Worm (Caenorhabditis elegans) whole organism, midembryonic: Measurements from ENCODE around the gene ptpn-22.

ENCODE experiments used
- T22C8.4 ChIP-seq: fragments of 200-800 bp; sonication (Bioruptor generic); IDR thresholded peaks from 2 replicates; pipeline ENCODE4 v1.3.6; 2022; ENCODE audit warnings: missing genetic modification characterization, missing compliant biosample characterization
- cog-1 ChIP-seq: sonication (generic microtip); optimal IDR thresholded peaks from 2 replicates; lab custom pipeline; 2016; ENCODE audit warnings: missing genetic modification characterization, missing compliant biosample characterization
- flt-1 ChIP-seq: fragments of 200-800 bp; sonication (Bioruptor generic); IDR thresholded peaks from 2 replicates; pipeline ENCODE4 v1.3.6; 2022; ENCODE audit warnings: missing genetic modification characterization, missing compliant biosample characterization
- klf-2 ChIP-seq: fragments of 200-800 bp; sonication (Bioruptor generic); conservative IDR thresholded peaks from 2 replicates; pipeline ENCODE4 v1.3.6; 2022; ENCODE audit warnings: missing genetic modification reagents, missing genetic modification characterization, missing compliant biosample characterization
- med-1 ChIP-seq: sonication (generic microtip); optimal IDR thresholded peaks from 2 replicates; lab custom pipeline; 2017; ENCODE audit warnings: missing genetic modification characterization, mild to moderate bottlenecking, missing compliant biosample characterization, antibody characterized with exemption, missing genetic modification reagents; ENCODE audit not compliant: insufficient read depth
- ref-1 ChIP-seq: fragments of 200-800 bp; sonication (Bioruptor generic); conservative IDR thresholded peaks from 2 replicates; pipeline ENCODE4 v1.3.6; 2022; ENCODE audit warnings: missing genetic modification reagents, missing genetic modification characterization, missing compliant biosample characterization
- tab-1 ChIP-seq: fragments of 200-800 bp; sonication (Bioruptor generic); IDR thresholded peaks from 2 replicates; pipeline ENCODE4 v1.3.6; 2022; ENCODE audit warnings: missing genetic modification characterization, missing compliant biosample characterization
- ztf-23 ChIP-seq: fragments of 200-800 bp; sonication (Bioruptor generic); IDR thresholded peaks from 2 replicates; pipeline ENCODE4 v1.3.6; 2022; ENCODE audit warnings: missing genetic modification reagents, missing genetic modification characterization, missing compliant biosample characterization
- ztf-29 ChIP-seq: fragments of 200-800 bp; sonication (Bioruptor generic); IDR thresholded peaks from 2 replicates; pipeline ENCODE4 v1.3.6; 2022; ENCODE audit warnings: missing genetic modification reagents, missing genetic modification characterization, missing compliant biosample characterization

ptpn-22 gene

DNA sequence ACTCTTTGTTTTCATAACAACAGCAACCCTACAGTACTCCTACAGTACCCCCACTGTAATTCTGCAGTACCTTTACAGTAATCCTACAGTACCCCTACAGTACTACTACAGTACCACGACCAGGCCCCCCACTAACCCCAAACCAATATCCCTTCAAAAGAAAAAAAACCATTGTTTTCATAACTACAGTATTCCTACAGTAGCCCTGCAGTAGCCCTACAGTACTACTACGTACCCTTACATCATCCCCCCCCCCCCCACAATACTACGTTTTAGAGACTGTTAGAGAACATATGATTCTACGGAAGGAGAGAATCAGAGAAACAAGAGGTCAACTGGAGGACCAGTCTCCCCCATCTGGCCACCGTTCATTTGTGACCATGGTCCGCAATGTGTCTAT lies 13.4 kb upstream of the ptpn-22 start, which contains the start of gene Y41D4A.3:
Y41D4A.3 (plus strand) TSS at position 301 of the 400 bp plus-strand sequence.
- no peak for TF ChIP-seq med-1
- no peak for TF ChIP-seq tab-1
- TF ChIP-seq flt-1 (GFP tag; lab: Robert Waterston, UW) = no peak
- no peak for TF ChIP-seq cog-1
- TF ChIP-seq T22C8.4 (GFP tag; lab: Robert Waterston, UW) = no peak

DNA sequence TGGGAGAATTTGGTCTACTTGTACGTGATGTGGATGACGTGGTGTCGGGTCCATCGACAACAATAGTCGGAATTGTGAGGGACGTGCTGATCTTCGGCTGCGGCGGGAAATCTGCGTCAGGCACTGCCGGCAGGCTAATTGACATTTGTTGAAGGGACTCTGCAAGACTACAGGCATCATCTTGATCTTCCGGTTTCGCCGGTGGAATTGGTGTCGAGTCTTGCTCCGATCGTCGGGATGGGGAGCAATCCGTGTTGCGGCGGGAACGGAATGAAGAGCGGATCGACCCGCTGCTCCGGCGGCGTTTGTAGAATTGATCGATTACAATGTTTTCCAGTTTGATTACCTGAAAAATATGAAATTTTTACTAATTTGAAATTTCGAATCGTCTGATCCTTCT lies 12.4 kb upstream of the ptpn-22 start:
- TF ChIP-seq T22C8.4 (GFP tag; lab: Robert Waterston, UW) (no peak), klf-2 (GFP tag; lab: Robert Waterston, UW) (no peak), ztf-23 (no peak), med-1 (no peak), ref-1 (GFP tag; lab: Robert Waterston, UW) (no peak), ztf-29 (no peak), flt-1 (GFP tag; lab: Robert Waterston, UW) (no peak), tab-1 (no peak), cog-1 (no peak)

DNA sequence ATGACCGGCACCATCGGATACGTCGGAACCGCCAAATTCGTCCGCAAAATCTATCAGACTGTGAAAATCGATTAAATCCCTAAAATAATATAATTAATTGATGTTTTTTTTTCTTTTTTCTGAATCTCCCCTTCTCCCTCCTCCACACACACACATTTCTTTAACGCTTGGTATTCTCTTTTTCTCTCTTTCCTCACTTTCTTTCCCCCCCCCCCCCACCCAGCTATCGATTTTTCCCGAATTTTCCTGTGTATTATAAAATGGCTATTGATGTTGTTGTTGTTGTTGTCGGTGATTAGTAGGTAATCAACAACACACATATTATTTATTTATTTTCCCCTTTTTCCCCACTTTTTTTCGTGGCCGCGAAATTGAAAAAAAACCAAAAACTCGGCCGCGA lies 11.2 kb upstream of the ptpn-22 start:
- TF ChIP-seq T22C8.4 (GFP tag; lab: Robert Waterston, UW) = peak; percentile 64
- no peak for TF ChIP-seq ztf-29

DNA sequence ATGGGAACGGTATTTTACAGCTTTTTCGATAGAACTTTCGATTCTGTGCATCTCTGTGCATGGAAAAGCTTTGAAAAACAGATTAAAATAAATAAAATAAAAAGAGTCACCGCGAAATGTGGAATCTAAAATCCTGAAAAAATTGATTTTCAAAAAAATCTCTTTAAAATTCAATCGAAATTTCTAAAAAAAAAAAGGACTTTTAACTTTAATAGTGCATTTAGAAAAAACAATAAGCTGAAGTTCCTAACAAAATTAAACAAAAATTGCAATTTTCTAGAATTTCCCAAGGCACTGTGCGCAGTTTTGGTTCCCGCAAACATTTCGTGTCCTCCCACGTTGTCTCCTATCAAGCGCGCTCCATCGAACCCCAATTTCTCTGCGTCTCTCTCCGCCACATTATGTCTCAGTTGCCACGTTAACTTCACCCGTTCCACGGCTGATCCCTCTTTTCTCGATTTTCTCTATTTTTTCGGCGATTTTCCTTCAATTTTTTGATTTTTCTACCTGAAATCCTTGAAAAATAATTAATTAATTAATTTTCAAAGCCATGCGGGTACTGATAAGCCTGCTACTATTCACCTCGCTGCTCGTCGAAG lies 5.5 kb upstream of the ptpn-22 start, which contains the start of the genes Y41D4A.6 and Y41D4A.4:
Y41D4A.6 (minus strand) TSS at position 51 of the 599 bp plus-strand sequence.
Y41D4A.4 (plus strand) TSS at position 549 of the 599 bp plus-strand sequence.
- TF ChIP-seq flt-1 (GFP tag; lab: Robert Waterston, UW) = peak; percentile 87
- TF ChIP-seq tab-1 = no peak
- TF ChIP-seq med-1 = no peak
- TF ChIP-seq ztf-23 = peak; percentile 86
- TF ChIP-seq klf-2 (GFP tag; lab: Robert Waterston, UW) = peak; percentile 83
- no peak for TF ChIP-seq ref-1 (GFP tag; lab: Robert Waterston, UW)
- TF ChIP-seq ztf-29 = no peak
- TF ChIP-seq cog-1 = peak; percentile 96
- no peak; the same call in 1 of the 2 replicates for TF ChIP-seq T22C8.4 (GFP tag; lab: Robert Waterston, UW)

DNA sequence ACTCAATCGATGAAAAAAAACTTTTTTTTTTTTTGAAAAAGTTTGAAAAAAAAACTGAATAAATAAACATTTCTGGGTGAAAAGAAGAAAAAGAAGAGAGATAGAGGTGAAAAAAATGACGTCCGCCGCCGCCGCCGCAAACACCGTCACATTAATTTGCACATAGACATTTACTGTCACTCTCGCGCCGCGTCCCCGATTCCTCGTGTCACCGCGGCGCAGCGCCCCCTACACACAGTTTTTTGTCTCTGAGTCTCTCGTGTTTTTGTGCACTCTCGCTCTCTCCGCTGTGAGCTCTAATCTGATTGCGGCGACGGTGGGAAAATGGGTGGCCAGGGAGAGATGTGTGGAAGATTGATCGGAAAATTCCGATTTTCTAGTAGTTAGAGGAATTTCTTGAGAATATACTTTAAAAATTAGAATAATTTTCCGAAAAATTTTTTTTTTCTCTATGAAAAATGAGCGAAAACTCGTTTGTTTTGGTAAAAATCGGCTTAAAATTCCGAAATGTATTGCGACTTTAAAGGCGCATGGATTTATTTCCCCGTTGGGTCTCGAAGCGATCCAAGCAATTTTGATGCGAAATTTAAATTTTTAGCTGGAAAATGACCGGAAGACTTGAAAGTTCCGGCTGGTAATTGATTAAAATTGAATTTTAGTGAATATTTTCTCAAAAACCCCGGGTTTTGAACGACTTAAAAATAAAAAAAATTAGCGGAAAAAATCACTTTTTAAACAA lies 527 bp downstream of the ptpn-22 start:
- TF ChIP-seq klf-2 (GFP tag; lab: Robert Waterston, UW) (no peak), T22C8.4 (GFP tag; lab: Robert Waterston, UW) (no peak), ztf-23 (no peak)

DNA sequence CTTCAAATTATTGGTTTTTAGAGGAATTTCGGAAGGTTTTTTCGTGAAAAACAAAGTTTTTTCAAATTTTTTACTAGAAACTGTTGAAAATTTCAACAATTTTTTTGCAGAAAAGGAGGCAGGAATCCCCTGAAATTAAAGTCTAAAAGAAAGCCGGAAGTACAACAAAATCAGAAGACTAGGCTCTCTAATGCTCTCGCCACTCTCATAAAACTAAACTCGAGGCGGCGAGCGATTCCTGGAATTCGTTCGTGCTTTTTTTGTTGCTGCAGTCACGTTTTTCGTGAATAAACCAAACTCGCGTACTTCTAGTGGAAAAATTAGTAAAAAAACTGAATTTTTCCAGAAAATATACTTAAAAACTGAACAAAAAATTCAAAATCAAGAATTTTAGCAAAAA lies 1.2 kb downstream of the ptpn-22 start:
- TF ChIP-seq flt-1 (GFP tag; lab: Robert Waterston, UW) (no peak), klf-2 (GFP tag; lab: Robert Waterston, UW) (no peak), ztf-29 (no peak), T22C8.4 (GFP tag; lab: Robert Waterston, UW) (no peak), med-1 (no peak), ref-1 (GFP tag; lab: Robert Waterston, UW) (no peak), tab-1 (no peak), cog-1 (no peak), ztf-23 (no peak)

DNA sequence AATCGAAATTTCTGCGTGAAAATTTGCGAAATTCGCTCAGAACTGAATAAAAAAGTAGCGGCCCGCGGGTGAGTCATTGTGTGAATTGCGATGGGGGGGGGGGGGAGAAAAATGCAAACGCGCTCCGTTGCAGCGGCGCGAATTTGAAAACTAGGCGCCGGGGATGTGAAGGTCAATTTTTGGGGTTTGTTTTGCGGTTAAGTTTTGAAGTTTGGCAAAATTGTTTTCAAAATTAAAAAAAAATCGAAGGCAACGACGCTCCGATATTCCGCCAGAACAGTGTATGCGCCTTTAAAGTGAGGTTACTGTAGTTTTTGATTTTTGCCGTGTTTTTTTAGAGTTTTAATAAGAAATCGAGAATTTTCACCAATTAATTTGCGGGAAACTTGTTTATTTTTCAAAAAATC lies 1.7 kb downstream of the ptpn-22 start:
- no peak for TF ChIP-seq T22C8.4 (GFP tag; lab: Robert Waterston, UW)
- no peak for TF ChIP-seq med-1
- TF ChIP-seq tab-1 = no peak
- no peak for TF ChIP-seq ztf-23
- TF ChIP-seq flt-1 (GFP tag; lab: Robert Waterston, UW) = no peak
- TF ChIP-seq ztf-29 = no peak
- TF ChIP-seq ref-1 (GFP tag; lab: Robert Waterston, UW) = no peak
- no peak for TF ChIP-seq klf-2 (GFP tag; lab: Robert Waterston, UW)
- no peak for TF ChIP-seq cog-1

DNA sequence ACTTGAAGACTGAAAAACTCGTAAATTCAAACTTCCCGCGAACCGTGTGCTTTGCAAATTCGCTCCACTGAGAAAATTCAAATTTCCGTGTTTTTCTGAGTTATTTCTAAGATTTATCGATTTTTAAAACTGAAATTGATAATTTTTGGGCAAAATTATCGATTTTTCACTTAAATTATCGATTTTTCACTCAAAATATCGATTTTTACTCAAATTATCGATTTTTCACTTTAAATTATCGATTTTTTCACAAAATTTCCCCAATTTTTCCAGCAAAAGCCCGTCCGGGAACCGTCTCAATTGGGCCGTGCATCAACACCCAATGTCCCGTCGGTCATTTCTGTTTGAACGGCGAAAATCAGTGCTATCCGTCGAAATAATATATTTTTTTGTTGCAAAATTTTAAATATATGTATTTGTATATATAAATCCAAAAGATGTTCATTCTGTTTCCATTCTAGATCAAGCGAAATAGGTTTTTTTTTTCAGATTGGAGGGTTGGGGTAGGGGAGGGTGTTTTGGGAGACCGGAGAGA lies 12.5 kb downstream of the ptpn-22 start:
- TF ChIP-seq klf-2 (GFP tag; lab: Robert Waterston, UW) (no peak), T22C8.4 (GFP tag; lab: Robert Waterston, UW) (peak; percentile 92)

DNA sequence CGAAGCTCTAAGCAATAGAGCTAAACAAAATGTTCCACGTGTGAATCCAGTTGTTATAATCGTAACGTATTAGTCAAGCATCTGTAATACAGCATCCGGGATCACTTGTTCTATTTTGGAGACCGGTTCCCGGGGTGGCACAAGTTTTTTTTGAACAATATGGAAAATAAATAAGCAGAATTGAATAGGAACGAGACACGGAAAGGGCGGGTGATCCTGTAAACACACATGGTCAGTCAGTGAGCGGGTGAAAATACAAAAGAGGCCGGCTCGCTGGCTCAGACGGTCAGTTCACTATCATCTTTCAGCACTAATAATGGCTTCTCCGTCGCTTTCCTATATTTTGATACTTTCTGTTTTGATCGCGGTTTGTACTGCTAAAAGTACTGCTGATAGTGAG lies 14.2 kb downstream of the ptpn-22 start, which contains the start of gene K08D12.8:
K08D12.8 (plus strand) TSS at position 301 of the 400 bp plus-strand sequence.
- TF ChIP-seq ztf-23 (no peak), med-1 (no peak), ref-1 (GFP tag; lab: Robert Waterston, UW) (no peak), klf-2 (GFP tag; lab: Robert Waterston, UW) (no peak), cog-1 (no peak), flt-1 (GFP tag; lab: Robert Waterston, UW) (no peak), tab-1 (no peak), ztf-29 (no peak), T22C8.4 (GFP tag; lab: Robert Waterston, UW) (no peak)

DNA sequence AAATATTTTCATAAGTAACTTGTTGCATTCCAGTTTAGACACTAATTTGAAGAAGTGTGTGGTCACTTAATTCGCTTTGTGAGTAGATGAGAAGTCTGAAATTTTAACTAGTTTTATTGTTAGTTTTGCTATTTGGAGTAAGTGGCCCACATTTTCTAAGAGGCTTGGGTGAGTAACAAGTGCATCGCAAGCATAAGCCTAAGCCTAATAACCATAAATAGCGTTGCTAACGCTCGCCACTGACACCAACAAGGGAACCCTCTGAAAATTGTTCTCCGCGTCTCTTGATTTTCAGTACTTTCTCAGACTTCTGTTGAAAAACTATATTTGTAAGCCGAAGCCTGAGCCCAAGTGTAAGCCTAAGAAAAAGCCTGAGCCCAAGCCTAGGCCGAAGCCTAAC lies 15.8 kb downstream of the ptpn-22 start, which contains the start of gene epic-3:
epic-3 (minus strand) TSS at position 101 of the 400 bp plus-strand sequence.
- TF ChIP-seq T22C8.4 (GFP tag; lab: Robert Waterston, UW) (no peak), klf-2 (GFP tag; lab: Robert Waterston, UW) (no peak), ref-1 (GFP tag; lab: Robert Waterston, UW) (no peak), cog-1 (no peak), ztf-23 (no peak), ztf-29 (no peak), tab-1 (no peak), flt-1 (GFP tag; lab: Robert Waterston, UW) (no peak), med-1 (no peak)
